Worm (Caenorhabditis elegans) whole organism, L2 larva: ENCODE measurements around the gene srt-24.

Experiments used
- C34F6.9 ChIP-seq: fragments of 150-350 bp; optimal IDR thresholded peaks from 2 replicates; lab custom pipeline; 2014; ENCODE audit warnings: missing biosample characterization, missing genetic modification characterization
- F13H6.1 ChIP-seq: sonication (generic microtip); optimal IDR thresholded peaks from 2 replicates; lab custom pipeline; 2016; ENCODE audit warnings: missing genetic modification characterization, missing compliant biosample characterization
- R02D3.7 ChIP-seq: fragments of 150-350 bp; optimal IDR thresholded peaks from 2 replicates; lab custom pipeline; 2014; ENCODE audit warnings: missing biosample characterization, missing genetic modification characterization
- Y55F3AM.14 ChIP-seq: fragments of 200-800 bp; sonication (Bioruptor generic); optimal IDR thresholded peaks from 2 replicates; lab custom pipeline; 2018; ENCODE audit warnings: mild to moderate bottlenecking, missing genetic modification characterization, missing compliant biosample characterization
- ZK546.5 ChIP-seq: sonication (generic microtip); optimal IDR thresholded peaks from 2 replicates; lab custom pipeline; 2017; ENCODE audit warnings: missing biosample characterization, missing genetic modification characterization
- aly-2 ChIP-seq: fragments of 150-350 bp; optimal IDR thresholded peaks from 2 replicates; lab custom pipeline; 2014; ENCODE audit warnings: missing biosample characterization, missing genetic modification characterization
- ama-1 ChIP-seq: fragments of 150-350 bp; optimal IDR thresholded peaks from 2 replicates; lab custom pipeline; 2018; ENCODE audit warnings: inconsistent platforms
- blmp-1 ChIP-seq: sonication (generic microtip); optimal IDR thresholded peaks from 2 replicates; lab custom pipeline; 2017; ENCODE audit warnings: missing genetic modification characterization, mild to moderate bottlenecking, missing compliant biosample characterization, antibody characterized with exemption, moderate library complexity; ENCODE audit not compliant: insufficient read depth
- ceh-16 ChIP-seq: fragments of 150-350 bp; optimal IDR thresholded peaks from 2 replicates; lab custom pipeline; 2014; ENCODE audit warnings: missing biosample characterization, missing genetic modification characterization
- crh-2 ChIP-seq: sonication (generic microtip); optimal IDR thresholded peaks from 2 replicates; lab custom pipeline; 2017; ENCODE audit warnings: missing biosample characterization, missing genetic modification characterization
- elt-1 ChIP-seq: fragments of 150-350 bp; optimal IDR thresholded peaks from 2 replicates; lab custom pipeline; 2014; ENCODE audit warnings: missing biosample characterization, missing genetic modification characterization
- fos-1 ChIP-seq: fragments of 150-350 bp; optimal IDR thresholded peaks from 2 replicates; lab custom pipeline; 2014; ENCODE audit warnings: missing biosample characterization, missing genetic modification characterization
- gmeb-1 ChIP-seq: fragments of 150-350 bp; optimal IDR thresholded peaks from 2 replicates; lab custom pipeline; 2014; ENCODE audit warnings: missing biosample characterization, missing genetic modification characterization
- lsy-2 ChIP-seq, 2 experiments: fragments of 150-350 bp in 1 of 2; sonication (generic microtip) in 1 of 2; optimal IDR thresholded peaks; 2 replicates each; lab custom pipeline; 2014 to 2017; ENCODE audit warnings: missing biosample characterization in 2 of 2, missing genetic modification characterization in 2 of 2
- mab-5 ChIP-seq: fragments of 150-350 bp; optimal IDR thresholded peaks from 2 replicates; lab custom pipeline; 2014; ENCODE audit warnings: missing biosample characterization, missing genetic modification characterization
- mbf-1 ChIP-seq: sonication (generic microtip); optimal IDR thresholded peaks from 2 replicates; lab custom pipeline; 2017; ENCODE audit warnings: missing biosample characterization, missing genetic modification characterization
- mdl-1 ChIP-seq, 2 experiments: fragments of 150-350 bp in 1 of 2; sonication (generic microtip) in 1 of 2; optimal IDR thresholded peaks; 2 replicates each; lab custom pipeline; 2017; ENCODE audit warnings: missing biosample characterization in 2 of 2, missing genetic modification characterization in 2 of 2
- nhr-10 ChIP-seq: sonication (generic microtip); optimal IDR thresholded peaks from 2 replicates; lab custom pipeline; 2017; ENCODE audit warnings: missing biosample characterization, missing genetic modification characterization
- nhr-11 ChIP-seq: fragments of 150-350 bp; optimal IDR thresholded peaks from 2 replicates; lab custom pipeline; 2014; ENCODE audit warnings: missing biosample characterization, missing genetic modification characterization
- nhr-12 ChIP-seq: fragments of 150-350 bp; optimal IDR thresholded peaks from 2 replicates; lab custom pipeline; 2014; ENCODE audit warnings: missing biosample characterization, missing genetic modification characterization
- nhr-129 ChIP-seq: fragments of 150-350 bp; optimal IDR thresholded peaks from 2 replicates; lab custom pipeline; 2014; ENCODE audit warnings: missing biosample characterization, missing genetic modification characterization
- nhr-21 ChIP-seq: fragments of 150-350 bp; optimal IDR thresholded peaks from 2 replicates; lab custom pipeline; 2014; ENCODE audit warnings: missing biosample characterization, missing genetic modification characterization
- nhr-25 ChIP-seq: fragments of 150-350 bp; sonication (generic microtip); optimal IDR thresholded peaks from 3 replicates; lab custom pipeline; 2014; ENCODE audit warnings: missing biosample characterization, missing genetic modification characterization
- sem-4 ChIP-seq: fragments of 150-350 bp; optimal IDR thresholded peaks from 2 replicates; lab custom pipeline; 2014; ENCODE audit warnings: missing biosample characterization, missing genetic modification reagents, missing genetic modification characterization
- sma-3 ChIP-seq: sonication (generic microtip); optimal IDR thresholded peaks from 2 replicates; lab custom pipeline; 2016; ENCODE audit warnings: missing genetic modification reagents, missing genetic modification characterization, missing compliant biosample characterization
- sma-9 ChIP-seq, 2 experiments: fragments of 150-350 bp in 1 of 2; sonication (generic microtip) in 1 of 2; optimal IDR thresholded peaks; 2 replicates each; lab custom pipeline; 2014 to 2016; ENCODE audit warnings: missing genetic modification characterization in 2 of 2, mild to moderate bottlenecking in 1 of 2, missing biosample characterization in 1 of 2, missing compliant biosample characterization in 1 of 2, missing genetic modification reagents in 1 of 2, moderate library complexity in 1 of 2
- unc-55 ChIP-seq: fragments of 150-350 bp; sonication (generic microtip); optimal IDR thresholded peaks from 3 replicates; lab custom pipeline; 2014; ENCODE audit warnings: missing biosample characterization, missing genetic modification reagents, missing genetic modification characterization
- unc-62 ChIP-seq: fragments of 150-350 bp; optimal IDR thresholded peaks from 2 replicates; lab custom pipeline; 2014; ENCODE audit warnings: missing biosample characterization, missing genetic modification reagents, missing genetic modification characterization
- ztf-4 ChIP-seq: fragments of 150-350 bp; optimal IDR thresholded peaks from 2 replicates; lab custom pipeline; 2014; ENCODE audit warnings: missing biosample characterization, missing genetic modification characterization

The srt-24 gene

ce11 chrIV:763377-764063 is 32.7 kb upstream of the srt-24 start, which contains the start of gene col-103:
Gene col-103, minus strand, starts transcription at chrIV:763678.
- TF ChIP-seq sma-3 (GFP tag; lab: Kevin White, UChicago), result peak; percentile 48
- peak; percentile 54 for TF ChIP-seq nhr-129 (tag; lab: Kevin White, UChicago)
- peak; percentile 22 for TF ChIP-seq fos-1 (tag; lab: Kevin White, UChicago)
- peak; percentile 34 for TF ChIP-seq gmeb-1
- TF ChIP-seq nhr-25 (tag; lab: Kevin White, UChicago), result peak; percentile 45
- TF ChIP-seq F13H6.1 (tag; lab: Kevin White, UChicago), result no peak
- peak; percentile 17 for TF ChIP-seq nhr-21 (tag; lab: Kevin White, UChicago)
- TF ChIP-seq ama-1 (lab: Kevin White, UChicago), result peak; percentile 93
- peak; percentile 11 for TF ChIP-seq ceh-16 (tag; lab: Kevin White, UChicago)
- TF ChIP-seq ZK546.5 (tag; lab: Kevin White, UChicago), result no peak

- TF ChIP-seq mdl-1 (tag; optimal IDR thresholded peaks at IDR 0.05; lab: Kevin White, UChicago) (no peak), blmp-1 (tag; lab: Kevin White, UChicago) (no peak), crh-2 (tag; lab: Kevin White, UChicago) (no peak), elt-1 (tag; lab: Kevin White, UChicago) (no peak), unc-62 (no peak), nhr-11 (tag; lab: Kevin White, UChicago) (no peak), C34F6.9 (no peak), sma-3 (GFP tag; lab: Kevin White, UChicago) (no peak), Y55F3AM.14 (no peak), aly-2 (tag; lab: Kevin White, UChicago) (no peak), sem-4 (tag; lab: Kevin White, UChicago) (no peak), lsy-2 (tag; optimal IDR thresholded peaks at IDR 0.05; lab: Kevin White, UChicago) (no peak), ztf-4 (no peak), nhr-10 (tag; lab: Kevin White, UChicago) (no peak)
Measured at ce11 chrIV:762486-763376, 31.9 kb upstream of the srt-24 start.

- no peak for TF ChIP-seq R02D3.7
- no peak for TF ChIP-seq mab-5 (tag; lab: Kevin White, UChicago)
- TF ChIP-seq blmp-1 (tag; lab: Kevin White, UChicago), result no peak
- peak; percentile 19 for TF ChIP-seq crh-2 (tag; lab: Kevin White, UChicago)
- peak; percentile 80 for TF ChIP-seq ama-1 (lab: Kevin White, UChicago)
- TF ChIP-seq nhr-129 (tag; lab: Kevin White, UChicago), result no peak
- TF ChIP-seq sma-9 (GFP tag; optimal IDR thresholded peaks at IDR 0.05; lab: Kevin White, UChicago), result peak; percentile 13
- no peak for TF ChIP-seq sma-9 (tag; optimal IDR thresholded peaks at IDR 0.05; lab: Kevin White, UChicago)
- TF ChIP-seq nhr-21 (tag; lab: Kevin White, UChicago), result peak; percentile 26
- peak; percentile 78 for TF ChIP-seq sma-3 (GFP tag; lab: Kevin White, UChicago)
- TF ChIP-seq, all 48 proteins: peak for 5
Measured at ce11 chrIV:762016-762459, 31.2 kb upstream of the srt-24 start.

- TF ChIP-seq unc-55 (GFP tag; lab: Kevin White, UChicago), result peak; percentile 23
- no peak for TF ChIP-seq nhr-12 (tag; lab: Kevin White, UChicago)
Measured at ce11 chrIV:760267-760666, 29.4 kb upstream of the srt-24 start, which contains the start of gene gst-40. Gene gst-40, plus strand, starts transcription at chrIV:760502.

ce11 chrIV:757548-757947 is 26.7 kb upstream of the srt-24 start:
- no peak for TF ChIP-seq mbf-1
- no peak for TF ChIP-seq nhr-11 (tag; lab: Kevin White, UChicago)
